Fruit fly (Drosophila melanogaster): ENCODE measurements around the gene p130CAS.

DNA sequence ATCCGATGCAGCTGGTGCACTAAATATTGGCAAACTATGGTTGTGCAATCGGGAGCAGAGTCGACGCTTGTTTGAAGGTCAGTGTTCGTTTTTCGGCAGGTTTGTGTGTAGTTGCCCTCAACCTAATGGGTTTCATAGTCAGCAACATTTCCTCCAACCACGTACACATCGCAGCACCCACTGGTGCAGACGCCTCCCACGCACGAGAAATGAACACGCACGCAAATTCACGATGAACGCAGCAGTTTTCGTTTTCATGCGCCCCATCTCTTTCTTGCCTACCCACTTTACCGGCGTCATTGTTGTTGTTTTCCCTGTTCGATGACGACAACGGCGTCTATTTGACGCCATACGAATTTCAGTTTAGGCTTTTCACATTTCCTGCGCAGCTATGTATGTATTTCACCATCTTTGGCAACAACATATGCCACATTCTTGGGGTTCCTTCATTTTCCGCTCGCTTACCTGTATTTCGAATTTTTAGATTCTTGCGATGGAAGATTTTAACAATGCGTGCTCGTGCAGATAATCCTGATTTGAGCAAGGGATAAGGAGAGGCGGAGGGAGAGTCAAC, 15.0 kb upstream of the p130CAS start:
- no peak for TF ChIP-seq psq (optimal IDR thresholded peaks at IDR 0.05)
- no peak for TF ChIP-seq EcR (GFP tag; optimal IDR thresholded peaks at IDR 0.05)
- TF ChIP-seq usp (GFP tag; optimal IDR thresholded peaks at IDR 0.05) = no peak
- no peak for TF ChIP-seq pan (optimal IDR thresholded peaks at IDR 0.05)
- TF ChIP-seq Dll (optimal IDR thresholded peaks at IDR 0.05) = no peak

Measured in whole organism.